Worm (Caenorhabditis elegans): ENCODE results near the gene W01A11.1.

DNA sequence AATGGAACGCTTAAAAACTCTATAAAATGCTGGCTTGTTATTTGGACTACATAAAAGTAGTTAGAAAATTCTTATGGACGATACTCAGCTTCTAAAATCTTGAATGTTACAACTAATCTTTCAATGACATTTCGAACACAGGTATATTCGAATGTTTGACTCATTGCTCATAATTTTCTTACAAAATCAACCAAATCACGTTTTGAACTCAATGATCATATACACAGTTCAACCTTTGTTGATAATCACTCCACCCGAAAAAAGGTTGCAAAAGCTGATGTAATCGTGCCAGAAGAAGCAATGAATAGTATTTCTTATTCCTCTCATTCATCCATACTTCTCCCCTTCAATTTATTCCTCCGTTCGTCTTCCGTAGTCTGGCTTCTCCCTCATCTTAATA is 50.1 kb downstream of the W01A11.1 start, which contains the start of gene K04A8.20:
- TF ChIP-seq lin-39 (tag; optimal IDR thresholded peaks at IDR 0.05) (no peak), zag-1 (tag; optimal IDR thresholded peaks at IDR 0.05) (no peak)
